Fruit fly (Drosophila melanogaster) whole organism, prepupa: ENCODE results near the gene Mgat2.

Source experiments
- Blimp-1 ChIP-seq: fragments of 200-800 bp; sonication (Bioruptor generic); optimal IDR thresholded peaks from 3 replicates; lab custom pipeline; 2017; ENCODE audit warnings: missing biosample characterization, missing genetic modification characterization, mild to moderate bottlenecking, moderate library complexity, missing genetic modification reagents
- CG10669 ChIP-seq: fragments of 200-800 bp; sonication (Bioruptor generic); optimal IDR thresholded peaks from 3 replicates; lab custom pipeline; 2018; ENCODE audit warnings: missing biosample characterization, mild to moderate bottlenecking, missing genetic modification characterization, moderate library complexity
- CG11294 ChIP-seq: fragments of 200-800 bp; sonication (Bioruptor generic); IDR thresholded peaks from 2 replicates; pipeline ENCODE4 v1.3.6; 2022; ENCODE audit warnings: missing biosample characterization, missing genetic modification characterization
- CG11762 ChIP-seq: fragments of 200-800 bp; sonication (Bioruptor generic); optimal IDR thresholded peaks from 3 replicates; lab custom pipeline; 2016; ENCODE audit warnings: missing biosample characterization, missing genetic modification characterization; ENCODE audit not compliant: insufficient read depth
- CG11902 ChIP-seq: fragments of 200-800 bp; sonication (Bioruptor generic); optimal IDR thresholded peaks from 3 replicates; lab custom pipeline; 2016; ENCODE audit warnings: missing biosample characterization, missing genetic modification characterization
- CG15336 ChIP-seq: fragments of 200-800 bp; sonication (Bioruptor generic); IDR thresholded peaks from 2 replicates; pipeline ENCODE4 v1.3.6; 2022; ENCODE audit warnings: missing biosample characterization, missing genetic modification characterization
- CG1621 ChIP-seq: fragments of 200-800 bp; sonication (Bioruptor generic); optimal IDR thresholded peaks from 3 replicates; lab custom pipeline; 2018; ENCODE audit warnings: missing biosample characterization, mild to moderate bottlenecking, missing genetic modification characterization
- CG16779 ChIP-seq: fragments of 200-800 bp; sonication (Bioruptor generic); optimal IDR thresholded peaks from 3 replicates; lab custom pipeline; 2017; ENCODE audit warnings: missing biosample characterization, mild to moderate bottlenecking, missing genetic modification characterization
- CG3032 ChIP-seq: fragments of 200-800 bp; optimal IDR thresholded peaks from 2 replicates; lab custom pipeline; 2019; ENCODE audit warnings: missing biosample characterization, mild to moderate bottlenecking, missing genetic modification characterization, moderate library complexity
- CG31627 ChIP-seq: fragments of 200-800 bp; sonication (Bioruptor generic); optimal IDR thresholded peaks from 3 replicates; lab custom pipeline; 2016; ENCODE audit warnings: missing biosample characterization, missing genetic modification characterization
- CG32006 ChIP-seq: fragments of 200-800 bp; sonication (Bioruptor generic); optimal IDR thresholded peaks from 3 replicates; lab custom pipeline; 2017; ENCODE audit warnings: missing biosample characterization, mild to moderate bottlenecking, missing genetic modification characterization
- CG34406 ChIP-seq: fragments of 200-800 bp; sonication (Bioruptor generic); optimal IDR thresholded peaks from 3 replicates; lab custom pipeline; 2016; ENCODE audit warnings: missing biosample characterization, missing genetic modification characterization
- CG3919 ChIP-seq: fragments of 200-800 bp; sonication (Bioruptor generic); optimal IDR thresholded peaks from 3 replicates; lab custom pipeline; 2016; ENCODE audit warnings: missing biosample characterization, missing genetic modification characterization
- CG4318 ChIP-seq: fragments of 200-800 bp; sonication (Bioruptor generic); optimal IDR thresholded peaks from 3 replicates; lab custom pipeline; 2017; ENCODE audit warnings: missing biosample characterization, mild to moderate bottlenecking, missing genetic modification characterization
- CG6276 ChIP-seq: fragments of 200-800 bp; sonication (Bioruptor generic); optimal IDR thresholded peaks from 2 replicates; lab custom pipeline; 2017; ENCODE audit warnings: missing biosample characterization, mild to moderate bottlenecking, missing genetic modification characterization
- CG6792 ChIP-seq: fragments of 200-800 bp; sonication (Bioruptor generic); optimal IDR thresholded peaks from 3 replicates; lab custom pipeline; 2016; ENCODE audit warnings: missing biosample characterization, missing genetic modification characterization
- CG6808 ChIP-seq: fragments of 200-800 bp; sonication (Bioruptor generic); optimal IDR thresholded peaks from 3 replicates; lab custom pipeline; 2017; ENCODE audit warnings: missing biosample characterization, missing genetic modification characterization, mild to moderate bottlenecking, moderate library complexity, missing genetic modification reagents
- CG6854 ChIP-seq: fragments of 200-800 bp; sonication (Bioruptor generic); optimal IDR thresholded peaks from 2 replicates; lab custom pipeline; 2017; ENCODE audit warnings: missing biosample characterization, mild to moderate bottlenecking, missing genetic modification characterization
- CG7368 ChIP-seq: fragments of 200-800 bp; sonication (Bioruptor generic); optimal IDR thresholded peaks from 3 replicates; lab custom pipeline; 2016; ENCODE audit warnings: missing biosample characterization, missing genetic modification characterization
- CG8119 ChIP-seq: fragments of 200-800 bp; sonication (Bioruptor generic); IDR thresholded peaks from 3 replicates; pipeline ENCODE4 v1.3.6; 2022; ENCODE audit warnings: missing biosample characterization, missing genetic modification characterization
- CG8632 ChIP-seq: fragments of 200-800 bp; sonication (Bioruptor generic); optimal IDR thresholded peaks from 3 replicates; lab custom pipeline; 2016; ENCODE audit warnings: missing biosample characterization, missing genetic modification characterization
- CG9139 ChIP-seq: fragments of 200-800 bp; sonication (Bioruptor generic); optimal IDR thresholded peaks from 3 replicates; lab custom pipeline; 2017; ENCODE audit warnings: missing biosample characterization, mild to moderate bottlenecking, missing genetic modification characterization
- Eip78C ChIP-seq: fragments of 200-800 bp; sonication (Bioruptor generic); peaks from one replicate; lab custom pipeline; 2016; ENCODE audit warnings: missing biosample characterization, missing genetic modification characterization
- Eip93F ChIP-seq: fragments of 200-800 bp; sonication (Bioruptor generic); optimal IDR thresholded peaks from 2 replicates; lab custom pipeline; 2016; ENCODE audit warnings: missing biosample characterization, mild to moderate bottlenecking, missing genetic modification characterization
- Ets96B ChIP-seq: fragments of 200-800 bp; optimal IDR thresholded peaks from 2 replicates; lab custom pipeline; 2019; ENCODE audit warnings: missing biosample characterization, mild to moderate bottlenecking, missing genetic modification characterization, moderate library complexity
- Gug ChIP-seq: fragments of 200-800 bp; sonication (Bioruptor generic); IDR thresholded peaks from 2 replicates; pipeline ENCODE4 v1.3.6; 2022; ENCODE audit warnings: missing biosample characterization, missing genetic modification characterization
- Hr39 ChIP-seq: fragments of 200-800 bp; sonication (Bioruptor generic); optimal IDR thresholded peaks from 2 replicates; lab custom pipeline; 2016; ENCODE audit warnings: missing biosample characterization, missing genetic modification characterization
- Hr4 ChIP-seq: fragments of 200-800 bp; sonication (Bioruptor generic); optimal IDR thresholded peaks from 3 replicates; lab custom pipeline; 2016; ENCODE audit warnings: missing biosample characterization, missing genetic modification characterization
- Lpt ChIP-seq: fragments of 200-800 bp; sonication (Bioruptor generic); optimal IDR thresholded peaks from 3 replicates; lab custom pipeline; 2016; ENCODE audit warnings: missing biosample characterization, missing genetic modification characterization
- OdsH ChIP-seq: fragments of 200-800 bp; sonication (Bioruptor generic); optimal IDR thresholded peaks from 3 replicates; lab custom pipeline; 2016; ENCODE audit warnings: missing biosample characterization, missing genetic modification characterization
- Smox ChIP-seq: fragments of 200-800 bp; sonication (Bioruptor generic); optimal IDR thresholded peaks from 3 replicates; lab custom pipeline; 2016; ENCODE audit warnings: missing biosample characterization, missing genetic modification characterization
- Sox102F ChIP-seq: fragments of 200-800 bp; sonication (Bioruptor generic); optimal IDR thresholded peaks from 2 replicates; lab custom pipeline; 2016; ENCODE audit warnings: missing biosample characterization, mild to moderate bottlenecking, missing genetic modification characterization
- achi ChIP-seq: fragments of 200-800 bp; sonication (Bioruptor generic); optimal IDR thresholded peaks from 3 replicates; lab custom pipeline; 2016; ENCODE audit warnings: missing biosample characterization, missing genetic modification characterization
- acj6 ChIP-seq: fragments of 200-800 bp; sonication (Bioruptor generic); optimal IDR thresholded peaks from 3 replicates; lab custom pipeline; 2016; ENCODE audit warnings: missing biosample characterization, missing genetic modification characterization
- cyc ChIP-seq: fragments of 200-800 bp; sonication (Bioruptor generic); optimal IDR thresholded peaks from 3 replicates; lab custom pipeline; 2016; ENCODE audit warnings: missing biosample characterization, missing genetic modification characterization
- dac ChIP-seq: fragments of 200-800 bp; sonication (Bioruptor generic); optimal IDR thresholded peaks from 2 replicates; lab custom pipeline; 2017; ENCODE audit warnings: missing biosample characterization, mild to moderate bottlenecking, missing genetic modification characterization
- esn ChIP-seq: fragments of 200-800 bp; sonication (Bioruptor generic); optimal IDR thresholded peaks from 2 replicates; lab custom pipeline; 2016; ENCODE audit warnings: missing biosample characterization, mild to moderate bottlenecking, missing genetic modification characterization, moderate library complexity
- fd85E ChIP-seq: fragments of 200-800 bp; sonication (Bioruptor generic); optimal IDR thresholded peaks from 3 replicates; lab custom pipeline; 2016; ENCODE audit warnings: missing biosample characterization, missing genetic modification characterization
- fkh ChIP-seq: fragments of 200-800 bp; sonication (Bioruptor generic); optimal IDR thresholded peaks from 3 replicates; lab custom pipeline; 2017; ENCODE audit warnings: missing biosample characterization, mild to moderate bottlenecking, missing genetic modification characterization, moderate library complexity
- lz ChIP-seq: fragments of 200-800 bp; sonication (Bioruptor generic); optimal IDR thresholded peaks from 3 replicates; lab custom pipeline; 2016; ENCODE audit warnings: missing biosample characterization, missing genetic modification characterization
- net ChIP-seq: fragments of 200-800 bp; sonication (Bioruptor generic); optimal IDR thresholded peaks from 3 replicates; lab custom pipeline; 2016; ENCODE audit warnings: missing biosample characterization, missing genetic modification characterization
- pdm3 ChIP-seq: fragments of 200-800 bp; sonication (Bioruptor generic); optimal IDR thresholded peaks from 3 replicates; lab custom pipeline; 2016; ENCODE audit warnings: missing biosample characterization, missing genetic modification characterization
- ss ChIP-seq, 2 experiments: fragments of 200-800 bp; sonication (Bioruptor generic); optimal IDR thresholded peaks; 2 replicates in 1 of 2; 3 replicates in 1 of 2; lab custom pipeline; 2017 to 2018; ENCODE audit warnings: mild to moderate bottlenecking in 2 of 2, missing biosample characterization in 2 of 2, missing genetic modification characterization in 2 of 2, moderate library complexity in 1 of 2
- svp ChIP-seq: fragments of 200-800 bp; sonication (Bioruptor generic); peaks from one replicate; lab custom pipeline; 2016; ENCODE audit warnings: missing biosample characterization, missing genetic modification characterization
- topi ChIP-seq: fragments of 200-800 bp; sonication (Bioruptor generic); optimal IDR thresholded peaks from 3 replicates; lab custom pipeline; 2016; ENCODE audit warnings: missing biosample characterization, missing genetic modification characterization
- vri ChIP-seq: fragments of 200-800 bp; sonication (Bioruptor generic); optimal IDR thresholded peaks from 3 replicates; lab custom pipeline; 2016; ENCODE audit warnings: missing biosample characterization, mild to moderate bottlenecking, missing genetic modification characterization

Mgat2 gene

DNA sequence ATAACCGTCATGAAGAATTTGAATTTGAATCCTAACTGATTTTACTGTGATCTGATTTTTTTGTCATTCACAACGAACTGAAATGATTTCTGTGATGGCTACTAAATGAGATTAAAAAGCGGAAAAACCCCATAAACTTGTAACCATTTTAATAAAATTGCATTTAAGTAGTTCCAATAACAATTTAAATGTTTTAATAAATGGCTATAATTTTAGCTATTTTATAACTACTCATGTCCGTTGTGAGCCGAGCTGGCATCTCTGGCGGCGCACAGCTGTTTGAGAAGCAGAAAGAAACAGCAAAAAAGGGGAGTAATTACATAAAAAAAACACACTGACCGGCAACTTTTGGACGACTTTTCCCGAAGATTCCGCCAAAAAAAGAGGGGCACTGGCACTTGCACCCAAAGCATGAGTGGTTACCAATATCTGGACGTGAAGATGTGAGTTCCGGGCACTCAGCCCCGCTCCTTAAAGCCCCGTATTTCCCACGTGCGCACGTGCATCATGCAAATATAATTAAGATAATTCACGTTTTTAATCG is 34.6 kb upstream of the Mgat2 start, which contains the start of the genes CG7950 and Rpp14a (continued):
- peak; percentile 96 for TF ChIP-seq vri
- TF ChIP-seq net (GFP tag; lab: Kevin White, UChicago) = peak; percentile 84
- peak; percentile 90 for TF ChIP-seq esn (GFP tag; lab: Kevin White, UChicago)
- TF ChIP-seq CG11762 (GFP tag; lab: Kevin White, UChicago) = peak; percentile 28
- peak; percentile 34 for TF ChIP-seq Blimp-1
- peak; percentile 85 for TF ChIP-seq CG3919 (GFP tag; lab: Kevin White, UChicago)
- peak; percentile 86 for TF ChIP-seq CG3032 (tag; lab: Kevin White, UChicago)
- TF ChIP-seq Smox (GFP tag; lab: Kevin White, UChicago) = peak; percentile 86
- no peak for TF ChIP-seq fd85E (GFP tag; lab: Kevin White, UChicago)
- peak; percentile 62 for TF ChIP-seq CG11902 (GFP tag; lab: Kevin White, UChicago)
- peak; percentile 80 for TF ChIP-seq CG32006 (GFP tag; lab: Kevin White, UChicago)
- peak; percentile 79 for TF ChIP-seq CG8119 (GFP tag; lab: Robert Waterston, UW)
- peak; percentile 92 for TF ChIP-seq pdm3 (GFP tag; lab: Kevin White, UChicago)
- TF ChIP-seq Eip78C (GFP tag; lab: Kevin White, UChicago) = peak; percentile 93
- TF ChIP-seq CG10669 (GFP tag; lab: Kevin White, UChicago) = peak; percentile 76
- TF ChIP-seq acj6 (GFP tag; lab: Kevin White, UChicago) = peak; percentile 87
- TF ChIP-seq CG6854 (GFP tag; lab: Kevin White, UChicago) = no peak
- no peak for TF ChIP-seq CG9139 (GFP tag; lab: Kevin White, UChicago)
- TF ChIP-seq CG8632 (GFP tag; lab: Kevin White, UChicago) = peak; percentile 78
- TF ChIP-seq CG6792 (GFP tag; lab: Kevin White, UChicago) = peak; percentile 79
- TF ChIP-seq CG34406 (GFP tag; lab: Kevin White, UChicago) = peak; percentile 80
- peak; percentile 81 for TF ChIP-seq Lpt (GFP tag; lab: Kevin White, UChicago)
- peak; percentile 89 for TF ChIP-seq Hr4 (GFP tag; lab: Kevin White, UChicago)
- TF ChIP-seq lz (GFP tag; lab: Kevin White, UChicago) = peak; percentile 90
- TF ChIP-seq ss (GFP tag; optimal IDR thresholded peaks at IDR 0.05; lab: Kevin White, UChicago) = peak in 1 of 2 experiments; percentile 30
- peak; percentile 69 for TF ChIP-seq dac
- TF ChIP-seq Sox102F (GFP tag; lab: Kevin White, UChicago) = peak; percentile 84
- TF ChIP-seq CG11294 (GFP tag; lab: Robert Waterston, UW) = peak; percentile 73
- peak; percentile 85 for TF ChIP-seq cyc (GFP tag; lab: Kevin White, UChicago)
- TF ChIP-seq, all 60 proteins: peak for 53

DNA sequence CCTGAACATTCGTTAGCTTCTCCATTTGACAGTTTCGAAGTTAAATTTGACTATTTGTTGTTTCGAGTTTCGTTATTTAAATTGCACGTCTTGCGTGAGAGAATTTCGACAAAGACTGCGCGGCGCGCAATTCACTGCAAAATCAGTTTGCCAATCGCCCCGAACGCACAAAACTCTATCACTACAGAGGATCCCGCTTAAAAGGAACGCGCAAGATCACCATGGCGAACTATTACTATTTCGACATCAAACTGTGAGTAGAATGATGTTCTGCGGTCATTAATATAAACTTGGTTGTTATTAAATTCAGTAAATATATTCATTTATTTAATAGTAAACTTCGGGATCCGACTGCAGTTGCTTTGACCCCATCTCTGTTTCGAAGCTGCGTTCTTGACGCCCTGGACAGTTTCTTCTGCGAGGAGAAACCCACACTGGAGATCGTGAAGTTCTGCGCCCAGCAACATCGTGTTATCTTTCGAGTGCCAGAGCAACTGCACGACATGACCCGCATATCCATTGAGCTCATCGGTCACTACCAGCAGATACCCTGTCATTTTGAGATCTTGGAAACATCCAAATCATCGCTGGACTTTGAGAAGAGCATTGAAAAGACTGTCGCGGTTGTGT is 34.0 kb upstream of the Mgat2 start, which contains the start of the genes Rpp14b and spn-A:
Gene Rpp14b, plus strand, starts transcription at position 43 of the 630 bp plus-strand sequence.
Gene spn-A, minus strand, starts transcription at position 123 of the 630 bp plus-strand sequence.
- no peak for TF ChIP-seq CG7368 (GFP tag; lab: Kevin White, UChicago)
- TF ChIP-seq CG6276 (GFP tag; lab: Kevin White, UChicago) = no peak
- no peak for TF ChIP-seq CG4318 (GFP tag; lab: Kevin White, UChicago)
- peak; percentile 57 for TF ChIP-seq Hr4 (GFP tag; lab: Kevin White, UChicago)
- peak; percentile 59 for TF ChIP-seq Hr39
- TF ChIP-seq CG15336 (GFP tag; lab: Robert Waterston, UW) = peak; percentile 24; the same call in 1 of the 2 replicates
- TF ChIP-seq acj6 (GFP tag; lab: Kevin White, UChicago) = peak; percentile 50
- no peak for TF ChIP-seq CG16779 (tag; lab: Kevin White, UChicago)
- TF ChIP-seq CG3032 (tag; lab: Kevin White, UChicago) = no peak
- TF ChIP-seq CG6808 (GFP tag; lab: Kevin White, UChicago) = no peak
- TF ChIP-seq Ets96B (tag; lab: Kevin White, UChicago) = no peak
- TF ChIP-seq Gug (GFP tag; lab: Robert Waterston, UW) = no peak
- peak; percentile 19 for TF ChIP-seq CG6792 (GFP tag; lab: Kevin White, UChicago)
- peak; percentile 39 for TF ChIP-seq esn (GFP tag; lab: Kevin White, UChicago)
- TF ChIP-seq OdsH (GFP tag; lab: Kevin White, UChicago) = peak; percentile 52
- peak; percentile 32 for TF ChIP-seq Eip93F (GFP tag; lab: Kevin White, UChicago)
- no peak for TF ChIP-seq achi
- TF ChIP-seq cyc (GFP tag; lab: Kevin White, UChicago) = peak; percentile 37
- peak; percentile 49 for TF ChIP-seq pdm3 (GFP tag; lab: Kevin White, UChicago)
- peak; percentile 62 for TF ChIP-seq Sox102F (GFP tag; lab: Kevin White, UChicago)
- no peak for TF ChIP-seq Smox (GFP tag; lab: Kevin White, UChicago)
- peak; percentile 53 for TF ChIP-seq CG31627 (GFP tag; lab: Kevin White, UChicago)
- peak; percentile 56 for TF ChIP-seq lz (GFP tag; lab: Kevin White, UChicago)
- TF ChIP-seq fd85E (GFP tag; lab: Kevin White, UChicago) = no peak
- TF ChIP-seq Lpt (GFP tag; lab: Kevin White, UChicago) = no peak
- TF ChIP-seq CG8632 (GFP tag; lab: Kevin White, UChicago) = no peak
- TF ChIP-seq svp (GFP tag; lab: Kevin White, UChicago) = peak; percentile 77
- TF ChIP-seq fkh = no peak
- no peak for TF ChIP-seq CG11902 (GFP tag; lab: Kevin White, UChicago)
- no peak for TF ChIP-seq CG1621 (tag; lab: Kevin White, UChicago)
- TF ChIP-seq dac = no peak
- peak; percentile 5 for TF ChIP-seq topi (GFP tag; lab: Kevin White, UChicago)
